Worm (Caenorhabditis elegans): ENCODE data around the gene Y70C5A.4.

The Y70C5A.4 gene

ce11 chrV:16617462-16617861 lies at the start of gene Y70C5A.4:
TSS of gene Y70C5A.4 (plus strand) at chrV:16617762.
- TF ChIP-seq mep-1 (tag; optimal IDR thresholded peaks at IDR 0.05), result no peak
- no peak for TF ChIP-seq drap-1 (GFP tag; optimal IDR thresholded peaks at IDR 0.05)
- no peak for TF ChIP-seq lsy-2 (tag; optimal IDR thresholded peaks at IDR 0.05)
- no peak for TF ChIP-seq blmp-1 (tag; optimal IDR thresholded peaks at IDR 0.05)
- TF ChIP-seq unc-39 (tag; optimal IDR thresholded peaks at IDR 0.05), result no peak

ce11 chrV:16568056-16568455 lies 49.5 kb upstream of the Y70C5A.4 start:
- TF ChIP-seq nhr-76 (tag; optimal IDR thresholded peaks at IDR 0.05), result no peak
- no peak for TF ChIP-seq tbx-8 (GFP tag; optimal IDR thresholded peaks at IDR 0.05)
- no peak for TF ChIP-seq zip-8 (tag; optimal IDR thresholded peaks at IDR 0.05)

DNA sequence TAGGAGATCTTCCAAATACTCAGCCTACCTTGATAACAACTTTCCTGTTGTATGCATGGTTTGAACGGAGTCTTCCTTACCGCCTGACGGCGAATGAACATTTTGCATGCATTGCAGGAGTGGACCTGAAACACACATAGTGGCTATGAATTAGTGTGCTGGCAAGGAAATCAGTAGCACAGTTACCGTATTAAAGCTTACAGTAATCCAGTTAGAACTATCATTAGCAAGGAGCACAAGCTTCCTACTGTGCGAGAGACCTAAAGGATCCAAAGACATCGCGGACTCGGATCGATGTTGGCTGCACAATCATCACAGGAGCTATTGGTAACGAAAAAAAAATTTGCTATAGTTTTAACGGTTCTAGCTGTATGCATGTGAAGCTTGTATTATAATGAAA lies 46.9 kb upstream of the Y70C5A.4 start, which contains the start of gene nhr-233:
Gene nhr-233, minus strand, starts transcription at position 101 of the 400 bp plus-strand sequence.
- TF ChIP-seq unc-120 (tag; optimal IDR thresholded peaks at IDR 0.05; ENCODE audit: poor library complexity, severe bottlenecking), result no peak
- no peak for TF ChIP-seq elt-3 (tag; optimal IDR thresholded peaks at IDR 0.05)
- no peak for TF ChIP-seq ceh-43 (GFP tag; optimal IDR thresholded peaks at IDR 0.05)
- TF ChIP-seq flh-1 (GFP tag; optimal IDR thresholded peaks at IDR 0.05), result no peak
- TF ChIP-seq tbx-8 (GFP tag; optimal IDR thresholded peaks at IDR 0.05), result no peak
- no peak for TF ChIP-seq M03D4.4 (tag; optimal IDR thresholded peaks at IDR 0.05)
- TF ChIP-seq lin-13 (tag; optimal IDR thresholded peaks at IDR 0.05), result no peak
- TF ChIP-seq ces-1 (GFP tag; optimal IDR thresholded peaks at IDR 0.05), result no peak
- no peak for TF ChIP-seq ceh-39 (tag; optimal IDR thresholded peaks at IDR 0.05)
- TF ChIP-seq mls-2 (tag; optimal IDR thresholded peaks at IDR 0.05), result no peak
- TF ChIP-seq sptf-1 (tag; optimal IDR thresholded peaks at IDR 0.05), result no peak
- no peak for TF ChIP-seq ceh-83 (GFP tag; optimal IDR thresholded peaks at IDR 0.05)

DNA sequence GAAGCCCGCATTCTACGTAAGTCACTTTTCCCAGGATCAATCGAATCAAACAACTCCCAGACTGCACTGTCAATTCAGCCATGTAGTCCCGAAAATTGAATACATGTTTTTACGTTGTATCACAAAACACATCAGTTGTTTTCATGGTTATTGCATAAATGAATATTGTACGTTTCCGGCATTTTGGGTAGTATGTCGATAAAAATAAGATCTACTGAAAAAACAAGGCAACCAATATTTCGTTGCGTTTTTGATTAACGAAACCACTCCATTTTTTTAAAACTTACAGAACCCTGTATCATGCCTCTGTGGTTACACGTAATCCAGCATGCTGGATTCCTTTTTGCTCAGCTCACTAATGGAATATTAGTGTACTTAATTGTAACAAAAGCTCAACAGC lies 44.4 kb upstream of the Y70C5A.4 start, which contains the start of gene str-149:
Gene str-149, plus strand, starts transcription at position 301 of the 400 bp plus-strand sequence.
- TF ChIP-seq snpc-4 (tag; optimal IDR thresholded peaks at IDR 0.05), result no peak

DNA sequence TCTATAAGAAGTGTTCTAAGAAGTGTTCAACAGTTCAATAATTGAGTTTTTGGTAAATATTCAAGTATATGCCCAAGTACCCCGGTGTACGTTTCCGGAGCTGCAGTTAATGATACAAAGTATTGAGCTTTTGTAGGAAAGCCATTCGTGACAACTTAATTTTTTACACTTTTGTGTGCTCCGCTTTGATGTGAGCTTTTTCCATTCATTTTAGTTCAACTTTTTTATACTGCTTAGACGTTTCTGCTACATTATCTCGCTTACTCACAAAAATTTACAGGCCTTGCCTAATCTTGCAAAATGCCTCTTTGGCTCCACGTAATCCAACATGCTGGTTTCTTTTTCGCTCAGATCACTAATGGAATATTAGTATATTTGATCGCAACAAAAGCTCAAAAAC lies 41.7 kb upstream of the Y70C5A.4 start, which contains the start of gene str-151:
Gene str-151, plus strand, starts transcription at position 301 of the 400 bp plus-strand sequence.
- TF ChIP-seq ham-2 (GFP tag; optimal IDR thresholded peaks at IDR 0.05), result no peak
- TF ChIP-seq blmp-1 (tag; optimal IDR thresholded peaks at IDR 0.05), result no peak
- no peak for TF ChIP-seq unc-39 (tag; optimal IDR thresholded peaks at IDR 0.05)
- TF ChIP-seq mls-2 (tag; optimal IDR thresholded peaks at IDR 0.05), result no peak
- TF ChIP-seq nhr-28 (tag; optimal IDR thresholded peaks at IDR 0.05), result no peak

DNA sequence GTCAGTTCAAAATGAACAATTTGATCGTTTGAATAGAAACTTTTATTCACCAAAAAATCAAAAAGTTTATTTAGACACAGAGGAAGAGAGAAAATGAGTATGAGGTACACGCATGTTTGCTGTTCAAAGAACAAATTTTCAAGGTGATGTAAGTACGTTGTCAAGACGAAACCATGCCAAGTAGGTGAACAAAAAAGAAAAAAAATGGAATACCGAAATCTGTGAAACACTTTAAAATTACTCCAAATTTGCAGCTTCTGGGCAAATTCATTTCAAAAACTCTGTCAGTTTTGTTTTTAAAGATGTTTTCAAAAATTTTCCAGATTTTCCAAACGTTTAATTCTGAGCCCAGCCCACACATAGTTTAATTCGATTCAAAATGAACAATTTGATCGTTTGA lies 37.1 kb upstream of the Y70C5A.4 start, which contains the start of gene nhr-271:
Gene nhr-271, minus strand, starts transcription at position 101 of the 400 bp plus-strand sequence.
- TF ChIP-seq hlh-1 (tag; optimal IDR thresholded peaks at IDR 0.05), result no peak
- TF ChIP-seq ham-2 (GFP tag; optimal IDR thresholded peaks at IDR 0.05), result no peak
- no peak for TF ChIP-seq unc-62 (GFP tag; optimal IDR thresholded peaks at IDR 0.05)
- TF ChIP-seq ceh-83 (GFP tag; optimal IDR thresholded peaks at IDR 0.05), result no peak
- TF ChIP-seq lin-32 (GFP tag; optimal IDR thresholded peaks at IDR 0.05), result no peak
- TF ChIP-seq lin-13 (tag; optimal IDR thresholded peaks at IDR 0.05), result no peak
- TF ChIP-seq ceh-43 (GFP tag; optimal IDR thresholded peaks at IDR 0.05), result no peak
- TF ChIP-seq blmp-1 (tag; optimal IDR thresholded peaks at IDR 0.05), result no peak
- no peak for TF ChIP-seq zip-8 (tag; optimal IDR thresholded peaks at IDR 0.05)
- no peak for TF ChIP-seq tbx-8 (GFP tag; optimal IDR thresholded peaks at IDR 0.05)
- no peak for TF ChIP-seq pha-4 (tag; optimal IDR thresholded peaks at IDR 0.05)
- no peak for TF ChIP-seq M03D4.4 (tag; optimal IDR thresholded peaks at IDR 0.05)
- no peak for TF ChIP-seq elt-3 (tag; optimal IDR thresholded peaks at IDR 0.05)
- TF ChIP-seq bed-3 (GFP tag; optimal IDR thresholded peaks at IDR 0.05), result no peak
- no peak for TF ChIP-seq nhr-237 (tag; optimal IDR thresholded peaks at IDR 0.05)
- TF ChIP-seq elt-1 (tag; optimal IDR thresholded peaks at IDR 0.05; ENCODE audit: borderline replicate concordance, insufficient read depth), result no peak
- TF ChIP-seq drap-1 (GFP tag; optimal IDR thresholded peaks at IDR 0.05), result no peak

Data from whole organism, mixed stage, embryonic.